Fruit fly (Drosophila melanogaster): ENCODE measurements around the gene RpL17.

Gene RpL17

dm6 chrX:6719259-6719658 is 24.8 kb downstream of the RpL17 start (continued):
- TF ChIP-seq HLH3B (GFP tag; IDR thresholded peaks at IDR 0.05) (0 out of 2 replicates have a peak, but pooled peaks have one; percentile 33), ap (GFP tag; IDR thresholded peaks at IDR 0.05) (no peak), CG9932 (GFP tag; IDR thresholded peaks at IDR 0.05) (peak; percentile 41; the same call in 1 of the 2 replicates), cad (GFP tag; optimal IDR thresholded peaks at IDR 0.05) (no peak), NK7.1 (GFP tag; optimal IDR thresholded peaks at IDR 0.05) (no peak), CG7357 (GFP tag; IDR thresholded peaks at IDR 0.05) (no peak), CG14965 (GFP tag; optimal IDR thresholded peaks at IDR 0.05; ENCODE audit: borderline replicate concordance) (no peak), bcd (GFP tag; optimal IDR thresholded peaks at IDR 0.05) (no peak), pzg (GFP tag; optimal IDR thresholded peaks at IDR 0.05) (no peak), dmrt99B (tag; optimal IDR thresholded peaks at IDR 0.05) (peak; percentile 32), ttk (GFP tag; IDR thresholded peaks at IDR 0.05) (no peak), ro (GFP tag; IDR thresholded peaks at IDR 0.05) (no peak), zen2 (GFP tag; IDR thresholded peaks at IDR 0.05; ENCODE audit: partially characterized antibody) (no peak), TFAM (GFP tag; optimal IDR thresholded peaks at IDR 0.05) (no peak), CG10979 (tag; optimal IDR thresholded peaks at IDR 0.05) (peak; percentile 5), da (GFP tag; optimal IDR thresholded peaks at IDR 0.05) (no peak), CG31441 (GFP tag; IDR thresholded peaks at IDR 0.05) (peak; percentile 33; the same call in 1 of the 2 replicates), hth (optimal IDR thresholded peaks at IDR 0.05) (no peak), pnt (GFP tag; optimal IDR thresholded peaks at IDR 0.05) (no peak), NFAT (GFP tag; IDR thresholded peaks at IDR 0.05) (no peak), otp (GFP tag; IDR thresholded peaks at IDR 0.05) (no peak), CG3281 (GFP tag; optimal IDR thresholded peaks at IDR 0.05) (no peak), CG33557 (GFP tag; optimal IDR thresholded peaks at IDR 0.05) (no peak), CG9876 (GFP tag; optimal IDR thresholded peaks at IDR 0.05) (no peak), CG2116 (GFP tag; optimal IDR thresholded peaks at IDR 0.05) (no peak), CG18476 (GFP tag; optimal IDR thresholded peaks at IDR 0.05) (no peak), Taf1 (GFP tag; IDR thresholded peaks at IDR 0.05) (no peak), phol (tag; optimal IDR thresholded peaks at IDR 0.05) (peak; percentile 31), CG13624 (GFP tag; optimal IDR thresholded peaks at IDR 0.05) (no peak), toy (GFP tag; IDR thresholded peaks at IDR 0.05) (no peak), vfl (GFP tag; optimal IDR thresholded peaks at IDR 0.05) (no peak), CG2202 (tag; optimal IDR thresholded peaks at IDR 0.05) (no peak), cato (GFP tag; optimal IDR thresholded peaks at IDR 0.05; ENCODE audit: borderline replicate concordance) (no peak), vnd (GFP tag; IDR thresholded peaks at IDR 0.05; ENCODE audit: partially characterized antibody) (no peak), Sox100B (GFP tag; optimal IDR thresholded peaks at IDR 0.05) (no peak), Ets65A (GFP tag) (no peak), Trl (optimal IDR thresholded peaks at IDR 0.05) (no peak), Trl (GFP tag; optimal IDR thresholded peaks at IDR 0.05) (no peak), shn (GFP tag; optimal IDR thresholded peaks at IDR 0.05) (no peak), jumu (GFP tag; optimal IDR thresholded peaks at IDR 0.05) (no peak), sens-2 (GFP tag; IDR thresholded peaks at IDR 0.05) (no peak), C15 (GFP tag; IDR thresholded peaks at IDR 0.05) (no peak), CG18619 (GFP tag; optimal IDR thresholded peaks at IDR 0.05) (no peak), CG3163 (GFP tag; optimal IDR thresholded peaks at IDR 0.05) (no peak), danr (GFP tag; IDR thresholded peaks at IDR 0.05) (no peak), CG13123 (GFP tag; optimal IDR thresholded peaks at IDR 0.05) (no peak), CG7372 (GFP tag; IDR thresholded peaks at IDR 0.05) (no peak), CG4282 (GFP tag; optimal IDR thresholded peaks at IDR 0.05) (no peak), gcm2 (GFP tag; optimal IDR thresholded peaks at IDR 0.05) (no peak), D19A (tag; optimal IDR thresholded peaks at IDR 0.05) (no peak), CG7839 (tag; optimal IDR thresholded peaks at IDR 0.05) (peak; percentile 42), Lim3 (GFP tag; IDR thresholded peaks at IDR 0.05) (no peak), btn (GFP tag; optimal IDR thresholded peaks at IDR 0.05) (no peak), Bteb2 (GFP tag; optimal IDR thresholded peaks at IDR 0.05) (no peak)

Measured in whole organism, embryonic.